Fruit fly (Drosophila melanogaster) whole organism, prepupa: ENCODE results near the gene uif.

Experiments
- Blimp-1 ChIP-seq: fragments of 200-800 bp; sonication (Bioruptor generic); optimal IDR thresholded peaks from 3 replicates; lab custom pipeline; 2017; ENCODE audit warnings: missing biosample characterization, missing genetic modification characterization, mild to moderate bottlenecking, moderate library complexity, missing genetic modification reagents
- CG10631 ChIP-seq: fragments of 200-800 bp; sonication (Bioruptor generic); optimal IDR thresholded peaks from 2 replicates; lab custom pipeline; 2016; ENCODE audit warnings: missing biosample characterization, missing genetic modification characterization
- CG10669 ChIP-seq: fragments of 200-800 bp; sonication (Bioruptor generic); optimal IDR thresholded peaks from 3 replicates; lab custom pipeline; 2018; ENCODE audit warnings: missing biosample characterization, mild to moderate bottlenecking, missing genetic modification characterization, moderate library complexity
- CG11762 ChIP-seq: fragments of 200-800 bp; sonication (Bioruptor generic); optimal IDR thresholded peaks from 3 replicates; lab custom pipeline; 2016; ENCODE audit warnings: missing biosample characterization, missing genetic modification characterization; ENCODE audit not compliant: insufficient read depth
- CG11902 ChIP-seq: fragments of 200-800 bp; sonication (Bioruptor generic); optimal IDR thresholded peaks from 3 replicates; lab custom pipeline; 2016; ENCODE audit warnings: missing biosample characterization, missing genetic modification characterization
- CG15336 ChIP-seq: fragments of 200-800 bp; sonication (Bioruptor generic); IDR thresholded peaks from 2 replicates; pipeline ENCODE4 v1.3.6; 2022; ENCODE audit warnings: missing biosample characterization, missing genetic modification characterization
- CG1621 ChIP-seq: fragments of 200-800 bp; sonication (Bioruptor generic); optimal IDR thresholded peaks from 3 replicates; lab custom pipeline; 2018; ENCODE audit warnings: missing biosample characterization, mild to moderate bottlenecking, missing genetic modification characterization
- CG16779 ChIP-seq: fragments of 200-800 bp; sonication (Bioruptor generic); optimal IDR thresholded peaks from 3 replicates; lab custom pipeline; 2017; ENCODE audit warnings: missing biosample characterization, mild to moderate bottlenecking, missing genetic modification characterization
- CG3032 ChIP-seq: fragments of 200-800 bp; optimal IDR thresholded peaks from 2 replicates; lab custom pipeline; 2019; ENCODE audit warnings: missing biosample characterization, mild to moderate bottlenecking, missing genetic modification characterization, moderate library complexity
- CG32006 ChIP-seq: fragments of 200-800 bp; sonication (Bioruptor generic); optimal IDR thresholded peaks from 3 replicates; lab custom pipeline; 2017; ENCODE audit warnings: missing biosample characterization, mild to moderate bottlenecking, missing genetic modification characterization
- CG34406 ChIP-seq: fragments of 200-800 bp; sonication (Bioruptor generic); optimal IDR thresholded peaks from 3 replicates; lab custom pipeline; 2016; ENCODE audit warnings: missing biosample characterization, missing genetic modification characterization
- CG3919 ChIP-seq: fragments of 200-800 bp; sonication (Bioruptor generic); optimal IDR thresholded peaks from 3 replicates; lab custom pipeline; 2016; ENCODE audit warnings: missing biosample characterization, missing genetic modification characterization
- CG4318 ChIP-seq: fragments of 200-800 bp; sonication (Bioruptor generic); optimal IDR thresholded peaks from 3 replicates; lab custom pipeline; 2017; ENCODE audit warnings: missing biosample characterization, mild to moderate bottlenecking, missing genetic modification characterization
- CG6163 ChIP-seq: fragments of 200-800 bp; sonication (Bioruptor generic); IDR thresholded peaks from 3 replicates; pipeline ENCODE4 v1.3.6; 2022; ENCODE audit warnings: missing biosample characterization, missing genetic modification characterization
- CG6276 ChIP-seq: fragments of 200-800 bp; sonication (Bioruptor generic); optimal IDR thresholded peaks from 2 replicates; lab custom pipeline; 2017; ENCODE audit warnings: missing biosample characterization, mild to moderate bottlenecking, missing genetic modification characterization
- CG6792 ChIP-seq: fragments of 200-800 bp; sonication (Bioruptor generic); optimal IDR thresholded peaks from 3 replicates; lab custom pipeline; 2016; ENCODE audit warnings: missing biosample characterization, missing genetic modification characterization
- CG6808 ChIP-seq: fragments of 200-800 bp; sonication (Bioruptor generic); optimal IDR thresholded peaks from 3 replicates; lab custom pipeline; 2017; ENCODE audit warnings: missing biosample characterization, missing genetic modification characterization, mild to moderate bottlenecking, moderate library complexity, missing genetic modification reagents
- CG6854 ChIP-seq: fragments of 200-800 bp; sonication (Bioruptor generic); optimal IDR thresholded peaks from 2 replicates; lab custom pipeline; 2017; ENCODE audit warnings: missing biosample characterization, mild to moderate bottlenecking, missing genetic modification characterization
- CG7368 ChIP-seq: fragments of 200-800 bp; sonication (Bioruptor generic); optimal IDR thresholded peaks from 3 replicates; lab custom pipeline; 2016; ENCODE audit warnings: missing biosample characterization, missing genetic modification characterization
- CG8632 ChIP-seq: fragments of 200-800 bp; sonication (Bioruptor generic); optimal IDR thresholded peaks from 3 replicates; lab custom pipeline; 2016; ENCODE audit warnings: missing biosample characterization, missing genetic modification characterization
- Eip93F ChIP-seq: fragments of 200-800 bp; sonication (Bioruptor generic); optimal IDR thresholded peaks from 2 replicates; lab custom pipeline; 2016; ENCODE audit warnings: missing biosample characterization, mild to moderate bottlenecking, missing genetic modification characterization
- Ets21C ChIP-seq: fragments of 200-800 bp; sonication (Bioruptor generic); optimal IDR thresholded peaks from 3 replicates; lab custom pipeline; 2016; ENCODE audit warnings: missing biosample characterization, missing genetic modification characterization
- Hr39 ChIP-seq: fragments of 200-800 bp; sonication (Bioruptor generic); optimal IDR thresholded peaks from 2 replicates; lab custom pipeline; 2016; ENCODE audit warnings: missing biosample characterization, missing genetic modification characterization
- OdsH ChIP-seq: fragments of 200-800 bp; sonication (Bioruptor generic); optimal IDR thresholded peaks from 3 replicates; lab custom pipeline; 2016; ENCODE audit warnings: missing biosample characterization, missing genetic modification characterization
- Sox102F ChIP-seq: fragments of 200-800 bp; sonication (Bioruptor generic); optimal IDR thresholded peaks from 2 replicates; lab custom pipeline; 2016; ENCODE audit warnings: missing biosample characterization, mild to moderate bottlenecking, missing genetic modification characterization
- Sox14 ChIP-seq: fragments of 200-800 bp; sonication (Bioruptor generic); optimal IDR thresholded peaks from 3 replicates; lab custom pipeline; 2016; ENCODE audit warnings: missing biosample characterization, missing genetic modification characterization
- Sox15 ChIP-seq: fragments of 200-800 bp; sonication (Bioruptor generic); optimal IDR thresholded peaks from 3 replicates; lab custom pipeline; 2016; ENCODE audit warnings: missing biosample characterization, missing genetic modification characterization
- achi ChIP-seq: fragments of 200-800 bp; sonication (Bioruptor generic); optimal IDR thresholded peaks from 3 replicates; lab custom pipeline; 2016; ENCODE audit warnings: missing biosample characterization, missing genetic modification characterization
- cyc ChIP-seq: fragments of 200-800 bp; sonication (Bioruptor generic); optimal IDR thresholded peaks from 3 replicates; lab custom pipeline; 2016; ENCODE audit warnings: missing biosample characterization, missing genetic modification characterization
- dac ChIP-seq: fragments of 200-800 bp; sonication (Bioruptor generic); optimal IDR thresholded peaks from 2 replicates; lab custom pipeline; 2017; ENCODE audit warnings: missing biosample characterization, mild to moderate bottlenecking, missing genetic modification characterization
- dsx ChIP-seq: fragments of 200-800 bp; optimal IDR thresholded peaks from 3 replicates; lab custom pipeline; 2019; ENCODE audit warnings: missing biosample characterization, mild to moderate bottlenecking, missing genetic modification characterization, moderate library complexity; ENCODE audit not compliant: poor library complexity, severe bottlenecking
- eg ChIP-seq: fragments of 200-800 bp; sonication (Bioruptor generic); IDR thresholded peaks from 3 replicates; pipeline ENCODE4 v1.3.6; 2022; ENCODE audit warnings: missing biosample characterization, missing genetic modification characterization
- esn ChIP-seq: fragments of 200-800 bp; sonication (Bioruptor generic); optimal IDR thresholded peaks from 2 replicates; lab custom pipeline; 2016; ENCODE audit warnings: missing biosample characterization, mild to moderate bottlenecking, missing genetic modification characterization, moderate library complexity
- fd59A ChIP-seq: fragments of 200-800 bp; sonication (Bioruptor generic); optimal IDR thresholded peaks from 2 replicates; lab custom pipeline; 2017; ENCODE audit warnings: missing biosample characterization, mild to moderate bottlenecking, missing genetic modification characterization, missing genetic modification reagents
- fd85E ChIP-seq: fragments of 200-800 bp; sonication (Bioruptor generic); optimal IDR thresholded peaks from 3 replicates; lab custom pipeline; 2016; ENCODE audit warnings: missing biosample characterization, missing genetic modification characterization
- fkh ChIP-seq: fragments of 200-800 bp; sonication (Bioruptor generic); optimal IDR thresholded peaks from 3 replicates; lab custom pipeline; 2017; ENCODE audit warnings: missing biosample characterization, mild to moderate bottlenecking, missing genetic modification characterization, moderate library complexity
- lz ChIP-seq: fragments of 200-800 bp; sonication (Bioruptor generic); optimal IDR thresholded peaks from 3 replicates; lab custom pipeline; 2016; ENCODE audit warnings: missing biosample characterization, missing genetic modification characterization
- pdm3 ChIP-seq: fragments of 200-800 bp; sonication (Bioruptor generic); optimal IDR thresholded peaks from 3 replicates; lab custom pipeline; 2016; ENCODE audit warnings: missing biosample characterization, missing genetic modification characterization
- salr ChIP-seq, 2 experiments: fragments of 200-800 bp; sonication (Bioruptor generic); optimal IDR thresholded peaks; 3 replicates each; lab custom pipeline; 2016 to 2018; ENCODE audit warnings: missing biosample characterization in 2 of 2, missing genetic modification characterization in 2 of 2, mild to moderate bottlenecking in 1 of 2
- ss ChIP-seq, 2 experiments: fragments of 200-800 bp; sonication (Bioruptor generic); optimal IDR thresholded peaks; 2 replicates in 1 of 2; 3 replicates in 1 of 2; lab custom pipeline; 2017 to 2018; ENCODE audit warnings: mild to moderate bottlenecking in 2 of 2, missing biosample characterization in 2 of 2, missing genetic modification characterization in 2 of 2, moderate library complexity in 1 of 2
- svp ChIP-seq: fragments of 200-800 bp; sonication (Bioruptor generic); peaks from one replicate; lab custom pipeline; 2016; ENCODE audit warnings: missing biosample characterization, missing genetic modification characterization
- topi ChIP-seq: fragments of 200-800 bp; sonication (Bioruptor generic); optimal IDR thresholded peaks from 3 replicates; lab custom pipeline; 2016; ENCODE audit warnings: missing biosample characterization, missing genetic modification characterization

The uif gene

DNA sequence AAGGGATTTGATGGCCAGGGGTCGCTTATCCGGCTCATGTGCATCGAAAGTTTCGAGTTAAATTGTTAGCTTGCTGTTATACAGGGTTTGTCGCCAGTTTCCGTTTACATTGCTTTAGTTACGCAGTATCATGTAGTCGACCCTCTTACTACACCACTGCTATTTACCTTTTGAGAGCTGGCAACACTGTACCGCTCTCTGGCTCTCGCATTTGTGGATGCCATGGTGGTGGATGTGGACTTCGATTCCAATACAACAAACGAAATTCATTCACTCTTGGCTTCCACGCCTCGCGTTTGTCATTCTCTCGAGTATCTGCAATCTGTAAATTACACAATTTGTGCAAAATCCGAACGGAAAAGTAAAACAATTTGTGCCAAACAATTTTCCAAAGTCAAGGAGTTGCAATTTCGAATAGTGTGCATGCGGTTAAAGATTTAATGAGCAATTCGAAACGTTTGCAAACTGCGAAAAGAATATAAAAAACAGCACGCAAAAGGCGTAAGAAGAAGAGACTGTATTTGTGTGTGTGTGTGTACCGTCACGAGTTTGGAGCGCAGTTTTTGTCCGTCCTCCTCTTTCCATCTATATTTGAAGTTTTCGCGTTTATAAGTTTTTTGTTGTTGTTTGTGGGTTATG, 39.0 kb upstream of the uif start (continued):
- TF ChIP-seq cyc (GFP tag; lab: Kevin White, UChicago) (no peak), fd59A (no peak), Sox14 (peak; percentile 26), CG10669 (peak; percentile 20), CG6792 (GFP tag; lab: Kevin White, UChicago) (peak; percentile 5), esn (GFP tag; lab: Kevin White, UChicago) (peak; percentile 15), CG1621 (peak; percentile 30), ss (GFP tag; optimal IDR thresholded peaks at IDR 0.05; lab: Kevin White, UChicago) (peak; percentile 42 to 68), achi (GFP tag; lab: Kevin White, UChicago) (no peak), CG6163 (GFP tag; lab: Robert Waterston, UW) (peak; percentile 37; the same call in 1 of the 3 replicates), CG3919 (GFP tag; lab: Kevin White, UChicago) (peak; percentile 16), fd85E (GFP tag; lab: Kevin White, UChicago) (no peak), CG6276 (GFP tag; lab: Kevin White, UChicago) (no peak), CG34406 (GFP tag; lab: Kevin White, UChicago) (no peak), dac (GFP tag; lab: Kevin White, UChicago) (no peak)

DNA sequence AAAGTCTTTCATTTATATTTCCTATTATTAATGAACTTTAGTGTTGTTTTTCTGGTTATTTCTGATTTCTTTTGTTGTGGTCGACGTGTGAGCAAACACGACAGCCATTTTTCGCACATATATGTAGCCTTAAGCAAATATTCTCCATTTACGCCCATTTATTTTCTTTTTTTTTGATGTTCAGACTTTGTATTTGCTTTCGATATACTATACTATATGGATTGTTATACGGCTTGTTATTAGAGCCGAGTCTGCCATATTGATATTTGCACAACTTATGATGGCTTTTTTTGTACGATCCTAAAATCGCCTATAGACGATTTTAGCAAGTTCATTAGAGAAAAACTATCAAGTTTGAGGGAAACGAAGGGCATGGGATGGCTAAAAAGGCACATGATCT, 37.5 kb upstream of the uif start:
- TF ChIP-seq fkh (GFP tag; lab: Kevin White, UChicago) (peak; percentile 55), OdsH (GFP tag; lab: Kevin White, UChicago) (no peak)

DNA sequence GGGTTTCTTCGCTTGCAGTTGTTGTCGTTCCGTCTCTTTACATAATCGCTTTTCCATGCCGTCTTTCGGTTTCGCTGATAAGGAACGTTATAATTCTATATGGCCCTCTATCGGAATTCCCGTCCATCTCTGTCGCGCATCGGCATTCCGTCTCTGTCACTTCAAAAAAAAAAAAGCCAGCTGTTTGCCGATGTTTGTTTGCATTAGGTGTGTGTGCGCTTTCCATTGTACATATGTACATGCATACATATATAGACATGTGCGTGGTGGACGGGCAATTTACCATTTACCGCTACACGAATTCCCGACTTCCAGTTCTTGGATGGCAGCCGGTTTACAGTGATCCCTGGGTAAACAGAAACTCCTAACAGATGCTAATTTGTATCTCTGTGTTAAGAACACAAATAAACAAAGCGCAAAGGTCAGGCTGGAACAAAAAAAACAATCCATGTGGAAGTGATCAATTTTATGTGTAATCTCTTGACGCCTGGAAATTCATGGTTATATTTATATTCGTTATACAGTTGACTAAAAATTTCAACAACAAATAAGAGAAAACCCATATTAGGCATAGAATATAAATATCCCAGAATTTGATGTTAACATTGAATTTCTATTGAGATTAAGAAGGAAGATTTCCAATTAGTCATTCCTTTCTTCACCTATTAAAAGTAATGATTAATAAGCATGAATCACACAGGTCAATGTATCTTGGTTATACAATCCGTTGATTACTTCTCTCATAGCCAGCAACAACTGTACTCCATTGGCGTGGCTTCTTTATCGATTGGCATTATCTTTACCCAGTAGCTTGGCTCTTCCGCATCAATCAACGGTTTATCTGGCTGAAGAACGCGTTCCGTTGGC, 33.1 kb upstream of the uif start:
- TF ChIP-seq CG6163 (GFP tag; lab: Robert Waterston, UW) (peak; percentile 32; the same call in 2 of the 3 replicates), CG4318 (GFP tag; lab: Kevin White, UChicago) (peak; percentile 20), fkh (GFP tag; lab: Kevin White, UChicago) (peak; percentile 92), CG10631 (GFP tag; lab: Kevin White, UChicago) (peak; percentile 29), eg (GFP tag; lab: Robert Waterston, UW) (peak; percentile 29; the same call in 1 of the 3 replicates), CG6854 (GFP tag; lab: Kevin White, UChicago) (no peak), CG32006 (GFP tag; lab: Kevin White, UChicago) (peak; percentile 63), CG1621 (no peak), CG11902 (GFP tag; lab: Kevin White, UChicago) (peak; percentile 3), lz (GFP tag; lab: Kevin White, UChicago) (peak; percentile 55), Blimp-1 (GFP tag; lab: Kevin White, UChicago) (peak; percentile 52), CG11762 (no peak), CG3032 (tag; lab: Kevin White, UChicago) (peak; percentile 20), dac (GFP tag; lab: Kevin White, UChicago) (no peak), OdsH (GFP tag; lab: Kevin White, UChicago) (peak; percentile 44), Sox102F (peak; percentile 53), topi (GFP tag; lab: Kevin White, UChicago) (peak; percentile 67), svp (GFP tag; lab: Kevin White, UChicago) (peak; percentile 88), Sox15 (GFP tag; lab: Kevin White, UChicago) (no peak), CG10669 (peak; percentile 29), CG15336 (0 out of 2 replicates have a peak, but pooled peaks have one; percentile 23), Ets21C (GFP tag; lab: Kevin White, UChicago) (peak; percentile 3), CG8632 (GFP tag; lab: Kevin White, UChicago) (peak; percentile 28), esn (GFP tag; lab: Kevin White, UChicago) (peak; percentile 73), fd85E (GFP tag; lab: Kevin White, UChicago) (no peak), dsx (GFP tag; lab: Kevin White, UChicago) (no peak), salr (GFP tag; optimal IDR thresholded peaks at IDR 0.05; lab: Kevin White, UChicago) (peak in 1 of 2 experiments; percentile 37), CG7368 (GFP tag; lab: Kevin White, UChicago) (no peak), CG6808 (GFP tag; lab: Kevin White, UChicago) (peak; percentile 45), Hr39 (peak; percentile 58), CG16779 (tag; lab: Kevin White, UChicago) (no peak), achi (GFP tag; lab: Kevin White, UChicago) (peak; percentile 28), CG34406 (GFP tag; lab: Kevin White, UChicago) (peak; percentile 32), Eip93F (peak; percentile 22), ss (GFP tag; optimal IDR thresholded peaks at IDR 0.05; lab: Kevin White, UChicago) (peak in 1 of 2 experiments; percentile 25), Sox14 (peak; percentile 49), pdm3 (GFP tag; lab: Kevin White, UChicago) (peak; percentile 40)
